Worm (Caenorhabditis elegans) whole organism, late embryonic: ENCODE results near the gene ztf-1.

Experiments
- C08G9.2 ChIP-seq: sonication (generic microtip); optimal IDR thresholded peaks from 2 replicates; lab custom pipeline; 2016; ENCODE audit warnings: mild to moderate bottlenecking, missing genetic modification characterization, moderate library complexity, missing compliant biosample characterization
- K02D7.2 ChIP-seq: sonication (generic microtip); optimal IDR thresholded peaks from 2 replicates; lab custom pipeline; 2017; ENCODE audit warnings: mild to moderate bottlenecking, missing genetic modification characterization, missing compliant biosample characterization
- ahr-1 ChIP-seq: sonication (generic microtip); optimal IDR thresholded peaks from 2 replicates; lab custom pipeline; 2016; ENCODE audit warnings: missing genetic modification characterization, missing compliant biosample characterization
- fax-1 ChIP-seq: sonication (generic microtip); optimal IDR thresholded peaks from 2 replicates; lab custom pipeline; 2016; ENCODE audit warnings: missing genotype, missing genetic modification characterization, missing compliant biosample characterization
- nhr-11 ChIP-seq: fragments of 150-350 bp; optimal IDR thresholded peaks from 2 replicates; lab custom pipeline; 2014; ENCODE audit warnings: missing biosample characterization, missing genetic modification characterization

ce11 chrIII:8739786-8740185, 52.4 kb downstream of the ztf-1 start:
- TF ChIP-seq fax-1 (tag; lab: Kevin White, UChicago) (no peak), K02D7.2 (tag; lab: Kevin White, UChicago) (no peak), C08G9.2 (no peak), ahr-1 (tag; lab: Kevin White, UChicago) (no peak), nhr-11 (tag; lab: Kevin White, UChicago) (no peak)
